Worm (Caenorhabditis elegans) whole organism, late embryonic: ENCODE data around the gene svh-11.

Experiments used
- F13H6.1 ChIP-seq: sonication (generic microtip); optimal IDR thresholded peaks from 2 replicates; lab custom pipeline; 2016; ENCODE audit warnings: missing genetic modification characterization, missing compliant biosample characterization
- ahr-1 ChIP-seq: sonication (generic microtip); optimal IDR thresholded peaks from 2 replicates; lab custom pipeline; 2016; ENCODE audit warnings: missing genetic modification characterization, missing compliant biosample characterization
- ama-1 ChIP-seq: fragments of 150-350 bp; optimal IDR thresholded peaks from 2 replicates; lab custom pipeline; 2014
- ceh-45 ChIP-seq: fragments of 200-800 bp; sonication (Bioruptor generic); IDR thresholded peaks from 2 replicates; pipeline ENCODE4 v1.3.6; 2022; ENCODE audit warnings: missing genetic modification reagents, missing genetic modification characterization, missing compliant biosample characterization
- ceh-6 ChIP-seq: fragments of 200-800 bp; sonication (Bioruptor generic); optimal IDR thresholded peaks from 2 replicates; lab custom pipeline; 2018; ENCODE audit warnings: mild to moderate bottlenecking, missing genetic modification characterization, missing compliant biosample characterization
- ceh-9 ChIP-seq: sonication (generic microtip); optimal IDR thresholded peaks from 2 replicates; lab custom pipeline; 2016; ENCODE audit warnings: mild to moderate bottlenecking, missing genetic modification characterization, inconsistent platforms, missing compliant biosample characterization
- hlh-15 ChIP-seq: sonication (generic microtip); optimal IDR thresholded peaks from 2 replicates; lab custom pipeline; 2016; ENCODE audit warnings: missing genetic modification characterization, missing compliant biosample characterization
- hlh-8 ChIP-seq: sonication (generic microtip); optimal IDR thresholded peaks from 2 replicates; lab custom pipeline; 2016; ENCODE audit warnings: missing genotype, missing genetic modification characterization, missing compliant biosample characterization
- nhr-11 ChIP-seq: fragments of 150-350 bp; optimal IDR thresholded peaks from 2 replicates; lab custom pipeline; 2014; ENCODE audit warnings: missing biosample characterization, missing genetic modification characterization
- pat-9 ChIP-seq: fragments of 200-800 bp; sonication (Bioruptor generic); optimal IDR thresholded peaks from 2 replicates; lab custom pipeline; 2018; ENCODE audit warnings: mild to moderate bottlenecking, missing genetic modification characterization, moderate library complexity, missing compliant biosample characterization

DNA sequence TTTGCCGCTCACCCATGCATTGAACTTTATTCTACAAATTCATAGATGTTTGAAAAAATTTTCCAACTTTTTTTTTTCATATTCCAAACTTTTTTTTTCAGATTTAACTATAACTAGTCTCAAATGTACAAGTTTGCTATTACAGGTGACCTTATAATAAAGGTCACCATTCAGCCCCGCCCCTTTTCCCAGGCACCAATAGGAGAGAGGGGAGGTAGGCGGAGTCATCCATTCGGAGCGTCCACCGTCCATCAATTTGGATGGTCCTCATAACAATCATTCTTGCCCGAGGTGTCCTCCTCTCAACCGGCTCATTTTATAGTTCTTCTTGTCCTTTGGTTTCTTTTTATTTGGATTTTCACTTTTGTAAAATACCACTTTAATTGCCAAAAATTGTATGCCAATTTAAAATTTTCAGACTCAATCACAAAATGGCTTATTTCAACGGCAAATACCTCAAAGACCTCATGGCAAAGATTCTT lies 19.0 kb upstream of the svh-11 start, which contains the start of gene Y5H2B.3:
- TF ChIP-seq ceh-9 = no peak
- TF ChIP-seq hlh-15 (tag; lab: Kevin White, UChicago) = no peak
- no peak for TF ChIP-seq ahr-1 (tag; lab: Kevin White, UChicago)
- no peak for TF ChIP-seq nhr-11
- TF ChIP-seq ceh-45 (GFP tag; lab: Robert Waterston, UW) = no peak
- no peak for TF ChIP-seq ama-1
- TF ChIP-seq F13H6.1 (tag; lab: Kevin White, UChicago) = no peak
- TF ChIP-seq hlh-8 = no peak
- TF ChIP-seq ceh-6 = no peak
- TF ChIP-seq pat-9 (tag; lab: Kevin White, UChicago) = no peak
